Fruit fly (Drosophila melanogaster) whole organism, wandering third instar larva: Measurements from ENCODE around the gene CG43993.

Source experiments
- Abd-B ChIP-seq: fragments of >200 bp; optimal IDR thresholded peaks from 2 replicates; lab custom pipeline; 2017; ENCODE audit warnings: missing biosample characterization, missing genetic modification characterization
- CG32264 ChIP-seq: fragments of 200-800 bp; sonication (Bioruptor generic); optimal IDR thresholded peaks from 2 replicates; lab custom pipeline; 2016; ENCODE audit warnings: missing biosample characterization, missing genetic modification characterization
- CG9705 ChIP-seq: fragments of 200-800 bp; sonication (Bioruptor generic); optimal IDR thresholded peaks from 2 replicates; lab custom pipeline; 2018; ENCODE audit warnings: missing biosample characterization, mild to moderate bottlenecking, missing genetic modification characterization
- CrebA ChIP-seq: fragments of 200-800 bp; sonication (Bioruptor generic); optimal IDR thresholded peaks from 2 replicates; lab custom pipeline; 2016; ENCODE audit warnings: missing biosample characterization, mild to moderate bottlenecking, missing genetic modification characterization, borderline replicate concordance
- Dfd ChIP-seq: fragments of >200 bp; optimal IDR thresholded peaks from 2 replicates; lab custom pipeline; 2017; ENCODE audit warnings: missing biosample characterization, missing genetic modification characterization
- Dif ChIP-seq: fragments of 200-275, 200-300 bp; sonication (Bioruptor generic); optimal IDR thresholded peaks from 2 replicates; lab custom pipeline; 2018; ENCODE audit warnings: missing biosample characterization, missing genetic modification characterization; ENCODE audit not compliant: partially characterized antibody
- GATAd ChIP-seq: sonication (Bioruptor generic); optimal IDR thresholded peaks from 2 replicates; lab custom pipeline; 2016; ENCODE audit warnings: missing biosample characterization, missing genetic modification characterization
- HLH106 ChIP-seq: fragments of 200-800 bp; optimal IDR thresholded peaks from 3 replicates; lab custom pipeline; 2019; ENCODE audit warnings: missing biosample characterization, mild to moderate bottlenecking, missing genetic modification characterization, moderate library complexity
- Hr78 ChIP-seq: fragments of >200 bp; optimal IDR thresholded peaks from 2 replicates; lab custom pipeline; 2017; ENCODE audit warnings: missing biosample characterization, missing genetic modification characterization
- Hr83 ChIP-seq: fragments of 200-300 bp; sonication (Bioruptor generic); optimal IDR thresholded peaks from 2 replicates; lab custom pipeline; 2016; ENCODE audit warnings: missing biosample characterization, mild to moderate bottlenecking, missing genetic modification characterization, moderate library complexity; ENCODE audit not compliant: poor library complexity, severe bottlenecking
- Mio ChIP-seq: sonication (Bioruptor generic); optimal IDR thresholded peaks from 2 replicates; lab custom pipeline; 2016; ENCODE audit warnings: missing biosample characterization, missing genetic modification characterization
- Myc ChIP-seq: fragments of >200 bp; optimal IDR thresholded peaks from 2 replicates; lab custom pipeline; 2017
- N ChIP-seq: fragments of >200 bp; optimal IDR thresholded peaks from 2 replicates; lab custom pipeline; 2018; ENCODE audit warnings: missing biosample characterization, missing external identifiers, missing genetic modification characterization
- OdsH ChIP-seq: fragments of 200-800 bp; sonication (Bioruptor generic); optimal IDR thresholded peaks from 2 replicates; lab custom pipeline; 2016; ENCODE audit warnings: missing biosample characterization, mild to moderate bottlenecking, missing genetic modification characterization
- Rel ChIP-seq, 2 experiments: fragments of 200-800 bp; sonication (Bioruptor generic) in 1 of 2; optimal IDR thresholded peaks; 2 replicates in 1 of 2; 3 replicates in 1 of 2; lab custom pipeline; 2016 to 2019; ENCODE audit warnings: mild to moderate bottlenecking in 2 of 2, missing biosample characterization in 2 of 2, missing genetic modification characterization in 2 of 2, moderate library complexity in 1 of 2
- Sp1 ChIP-seq: fragments of 200-800 bp; sonication (Bioruptor generic); optimal IDR thresholded peaks from 3 replicates; lab custom pipeline; 2019; ENCODE audit warnings: missing biosample characterization, mild to moderate bottlenecking, missing genetic modification characterization, moderate library complexity
- Vsx2 ChIP-seq: fragments of 200-300, 225-300 bp; sonication (Bioruptor generic); optimal IDR thresholded peaks from 2 replicates; lab custom pipeline; 2018; ENCODE audit warnings: missing biosample characterization, missing genetic modification characterization; ENCODE audit not compliant: partially characterized antibody
- br ChIP-seq: fragments of 200-800 bp; sonication (Bioruptor generic); optimal IDR thresholded peaks from 2 replicates; lab custom pipeline; 2016; ENCODE audit warnings: missing biosample characterization, missing genetic modification characterization
- brk ChIP-seq: fragments of 200-800 bp; sonication (Bioruptor generic); optimal IDR thresholded peaks from 2 replicates; lab custom pipeline; 2016; ENCODE audit warnings: missing biosample characterization, mild to moderate bottlenecking, missing genetic modification characterization
- dl ChIP-seq, 2 experiments: fragments of 175-275, 200-275 bp in 1 of 2; fragments of 200-275 bp in 1 of 2; sonication (Bioruptor generic); optimal IDR thresholded peaks; lab custom pipeline; 2018; ENCODE audit warnings: mild to moderate bottlenecking in 2 of 2, missing biosample characterization in 2 of 2, missing genetic modification characterization in 2 of 2, moderate library complexity in 2 of 2; ENCODE audit not compliant: partially characterized antibody in 2 of 2, insufficient read depth in 1 of 2
- ey ChIP-seq: fragments of 200-800 bp; sonication (Bioruptor generic); optimal IDR thresholded peaks from 2 replicates; lab custom pipeline; 2016; ENCODE audit warnings: missing biosample characterization, missing genetic modification characterization
- foxo ChIP-seq, 2 experiments: fragments of 200-800 bp; sonication (Bioruptor generic); optimal IDR thresholded peaks; 2 replicates in 1 of 2; 3 replicates in 1 of 2; lab custom pipeline; 2016 to 2017; ENCODE audit warnings: missing biosample characterization in 2 of 2, missing genetic modification characterization in 2 of 2
- h ChIP-seq: fragments of 200-800 bp; sonication (Bioruptor generic); optimal IDR thresholded peaks from 3 replicates; lab custom pipeline; 2016; ENCODE audit warnings: missing biosample characterization, mild to moderate bottlenecking, missing genetic modification characterization
- jim ChIP-seq: fragments of 175-275, 200-325 bp; sonication (Bioruptor generic); optimal IDR thresholded peaks from 2 replicates; lab custom pipeline; 2016; ENCODE audit warnings: missing biosample characterization, mild to moderate bottlenecking, missing genetic modification characterization
- lola ChIP-seq: fragments of >200 bp; optimal IDR thresholded peaks from 2 replicates; lab custom pipeline; 2017; ENCODE audit warnings: missing biosample characterization, missing genetic modification characterization
- pan ChIP-seq: fragments of >200 bp; optimal IDR thresholded peaks from 2 replicates; lab custom pipeline; 2017
- psq ChIP-seq: fragments of 200-800 bp; sonication (Bioruptor generic); optimal IDR thresholded peaks from 3 replicates; lab custom pipeline; 2017; ENCODE audit warnings: missing biosample characterization, mild to moderate bottlenecking, missing genetic modification characterization, moderate library complexity
- rgr ChIP-seq: fragments of 200-800 bp; sonication (Bioruptor generic); optimal IDR thresholded peaks from 3 replicates; lab custom pipeline; 2016; ENCODE audit warnings: missing biosample characterization, mild to moderate bottlenecking, missing genetic modification characterization
- sage ChIP-seq: fragments of 200-800 bp; sonication (Bioruptor generic); optimal IDR thresholded peaks from 2 replicates; lab custom pipeline; 2016; ENCODE audit warnings: missing biosample characterization, mild to moderate bottlenecking, missing genetic modification characterization
- sv ChIP-seq: fragments of 200-800 bp; sonication (Bioruptor generic); optimal IDR thresholded peaks from 3 replicates; lab custom pipeline; 2016; ENCODE audit warnings: missing biosample characterization, missing genetic modification characterization
- tai ChIP-seq: sonication (Bioruptor generic); optimal IDR thresholded peaks from 2 replicates; lab custom pipeline; 2016; ENCODE audit warnings: missing biosample characterization, missing genetic modification characterization
- usp ChIP-seq: fragments of >200 bp; optimal IDR thresholded peaks from 2 replicates; lab custom pipeline; 2017; ENCODE audit warnings: missing biosample characterization, missing genetic modification characterization
- woc ChIP-seq: sonication (Bioruptor generic); optimal IDR thresholded peaks from 2 replicates; lab custom pipeline; 2016; ENCODE audit warnings: missing biosample characterization, mild to moderate bottlenecking, missing genetic modification characterization

Gene CG43993

dm6 chr3L:12063442-12064080 is 31.2 kb downstream of the CG43993 start:
- no peak for TF ChIP-seq psq (GFP tag; lab: Kevin White, UChicago)
- no peak for TF ChIP-seq OdsH
- TF ChIP-seq br (GFP tag; lab: Kevin White, UChicago) = no peak
- no peak for TF ChIP-seq usp (GFP tag; lab: Kevin White, UChicago)
- TF ChIP-seq GATAd (GFP tag; lab: Kevin White, UChicago) = no peak
- TF ChIP-seq Abd-B (GFP tag; lab: Kevin White, UChicago) = no peak
- TF ChIP-seq sage (GFP tag; lab: Kevin White, UChicago) = no peak
- no peak for TF ChIP-seq sv (GFP tag; lab: Kevin White, UChicago)
- TF ChIP-seq N (GFP tag; lab: Kevin White, UChicago) = no peak
- no peak for TF ChIP-seq Vsx2 (GFP tag; lab: Kevin White, UChicago)
- TF ChIP-seq Dif (GFP tag; lab: Kevin White, UChicago) = no peak

dm6 chr3L:12064759-12065158 is 32.4 kb downstream of the CG43993 start, which contains the start of gene rols:
TSS of gene rols (minus strand) at chr3L:12064859.
- TF ChIP-seq Vsx2 (GFP tag; lab: Kevin White, UChicago) (no peak), Sp1 (GFP tag; lab: Kevin White, UChicago) (no peak), sage (GFP tag; lab: Kevin White, UChicago) (no peak), jim (GFP tag; lab: Kevin White, UChicago) (no peak), foxo (GFP tag; optimal IDR thresholded peaks at IDR 0.05; lab: Kevin White, UChicago) (no peak), CG9705 (GFP tag; lab: Kevin White, UChicago) (no peak), sv (GFP tag; lab: Kevin White, UChicago) (no peak), HLH106 (no peak), br (GFP tag; lab: Kevin White, UChicago) (no peak), pan (lab: Kevin White, UChicago) (no peak), Hr83 (GFP tag; lab: Kevin White, UChicago) (no peak)

dm6 chr3L:12066699-12067287 is 34.4 kb downstream of the CG43993 start:
- TF ChIP-seq Dfd (GFP tag; lab: Kevin White, UChicago) (no peak), Hr78 (no peak), Myc (lab: Kevin White, UChicago) (peak; percentile 90)

dm6 chr3L:12072388-12072787 is 40.0 kb downstream of the CG43993 start:
- TF ChIP-seq dl (GFP tag; optimal IDR thresholded peaks at IDR 0.05; lab: Kevin White, UChicago; ENCODE audit: insufficient read depth in 1 of 2, partially characterized antibody in 2 of 2) (no peak), tai (GFP tag; lab: Kevin White, UChicago) (no peak), usp (GFP tag; lab: Kevin White, UChicago) (no peak), Vsx2 (GFP tag; lab: Kevin White, UChicago) (no peak), psq (GFP tag; lab: Kevin White, UChicago) (no peak)

dm6 chr3L:12073076-12073475 is 40.7 kb downstream of the CG43993 start:
- TF ChIP-seq CG9705 (GFP tag; lab: Kevin White, UChicago) (no peak), h (peak; percentile 17), woc (GFP tag; lab: Kevin White, UChicago) (no peak), Abd-B (GFP tag; lab: Kevin White, UChicago) (no peak), sage (GFP tag; lab: Kevin White, UChicago) (no peak)

dm6 chr3L:12073861-12074633 is 41.7 kb downstream of the CG43993 start:
- no peak for TF ChIP-seq sage (GFP tag; lab: Kevin White, UChicago)
- TF ChIP-seq Hr78 = no peak
- no peak for TF ChIP-seq Hr83 (GFP tag; lab: Kevin White, UChicago)
- no peak for TF ChIP-seq Abd-B (GFP tag; lab: Kevin White, UChicago)
- no peak for TF ChIP-seq Mio (GFP tag; lab: Kevin White, UChicago)
- TF ChIP-seq brk (GFP tag; lab: Kevin White, UChicago) = no peak
- TF ChIP-seq ey = no peak
- no peak for TF ChIP-seq lola
- no peak for TF ChIP-seq Rel (GFP tag; optimal IDR thresholded peaks at IDR 0.05; lab: Kevin White, UChicago)
- TF ChIP-seq Rel (tag; optimal IDR thresholded peaks at IDR 0.05; lab: Kevin White, UChicago) = no peak
- TF ChIP-seq rgr (GFP tag; lab: Kevin White, UChicago) = no peak
- no peak for TF ChIP-seq CG32264 (GFP tag; lab: Kevin White, UChicago)
- TF ChIP-seq CrebA = no peak
- TF ChIP-seq N (GFP tag; lab: Kevin White, UChicago) = no peak
- TF ChIP-seq br (GFP tag; lab: Kevin White, UChicago) = no peak
